Fruit fly (Drosophila melanogaster): ENCODE data around the gene CG9525.

The CG9525 gene

dm6 chr2L:8943110-8943509 is 19.0 kb downstream of the CG9525 start, which contains the start of gene CG9515 (continued):
- TF ChIP-seq dsx (GFP tag; optimal IDR thresholded peaks at IDR 0.05; ENCODE audit: poor library complexity, severe bottlenecking) (no peak), fkh (GFP tag; optimal IDR thresholded peaks at IDR 0.05) (peak; percentile 76), achi (GFP tag; optimal IDR thresholded peaks at IDR 0.05) (no peak), CG10631 (GFP tag; optimal IDR thresholded peaks at IDR 0.05) (no peak), Ets21C (GFP tag; optimal IDR thresholded peaks at IDR 0.05) (no peak), Hr39 (GFP tag; optimal IDR thresholded peaks at IDR 0.05) (no peak), spab (GFP tag; optimal IDR thresholded peaks at IDR 0.05) (no peak), Met (GFP tag; optimal IDR thresholded peaks at IDR 0.05) (no peak), Lpt (GFP tag; optimal IDR thresholded peaks at IDR 0.05) (no peak), CG6854 (GFP tag; optimal IDR thresholded peaks at IDR 0.05) (no peak), CG3919 (GFP tag; optimal IDR thresholded peaks at IDR 0.05) (no peak), CG3032 (tag; optimal IDR thresholded peaks at IDR 0.05) (no peak), Eip78C (GFP tag) (peak; percentile 19), topi (GFP tag; optimal IDR thresholded peaks at IDR 0.05) (peak; percentile 4), CG15336 (GFP tag; IDR thresholded peaks at IDR 0.05) (no peak), CG11762 (GFP tag; optimal IDR thresholded peaks at IDR 0.05; ENCODE audit: insufficient read depth) (no peak), fd59A (GFP tag; optimal IDR thresholded peaks at IDR 0.05) (no peak), CG8632 (GFP tag; optimal IDR thresholded peaks at IDR 0.05) (no peak), pdm3 (GFP tag; optimal IDR thresholded peaks at IDR 0.05) (no peak), CG32006 (GFP tag; optimal IDR thresholded peaks at IDR 0.05) (no peak), CG8319 (GFP tag; optimal IDR thresholded peaks at IDR 0.05) (no peak), CG6792 (GFP tag; optimal IDR thresholded peaks at IDR 0.05) (no peak), cyc (GFP tag; optimal IDR thresholded peaks at IDR 0.05) (no peak), net (GFP tag; optimal IDR thresholded peaks at IDR 0.05) (no peak)

DNA sequence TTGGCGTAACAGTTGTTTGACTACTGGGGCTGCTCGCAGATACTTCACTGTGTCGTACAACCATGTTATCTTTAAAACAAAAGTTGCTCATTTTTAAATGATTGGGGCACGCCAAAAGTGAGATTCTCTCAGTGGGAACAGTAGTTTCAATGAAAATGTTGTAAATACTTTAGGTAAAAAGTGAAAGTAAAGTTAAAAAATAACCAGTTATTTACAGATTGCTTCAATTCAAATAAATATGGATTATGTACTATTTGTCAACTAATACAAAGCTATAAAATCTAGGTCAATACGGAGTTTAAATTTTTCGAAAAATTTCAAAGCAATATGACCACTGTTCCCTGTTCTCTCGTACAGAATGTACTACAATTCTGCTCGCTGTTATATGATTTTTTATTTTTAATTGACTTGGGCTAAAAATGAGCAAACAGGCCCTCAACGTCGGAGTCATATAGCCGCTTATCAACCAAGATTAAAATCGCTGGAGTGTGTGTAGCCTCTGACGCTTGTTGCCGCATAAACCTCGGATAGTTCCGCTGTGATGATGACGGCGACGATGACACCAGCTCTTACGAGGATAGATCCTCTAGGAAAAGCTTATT is 20.3 kb downstream of the CG9525 start, which contains the start of gene Argl:
Gene Argl, minus strand, starts transcription at position 370 of the 602 bp plus-strand sequence.
- TF ChIP-seq CG34406 (GFP tag; optimal IDR thresholded peaks at IDR 0.05) (no peak), Eip78C (GFP tag) (peak; percentile 83), CG8632 (GFP tag; optimal IDR thresholded peaks at IDR 0.05) (peak; percentile 18), Hr4 (GFP tag; optimal IDR thresholded peaks at IDR 0.05) (peak; percentile 28), eg (GFP tag; IDR thresholded peaks at IDR 0.05) (peak; percentile 8; the same call in 1 of the 3 replicates), CG16779 (tag; optimal IDR thresholded peaks at IDR 0.05) (peak; percentile 12), fkh (GFP tag; optimal IDR thresholded peaks at IDR 0.05) (peak; percentile 20), Gug (GFP tag; IDR thresholded peaks at IDR 0.05) (no peak), Eip75B (GFP tag; optimal IDR thresholded peaks at IDR 0.05) (peak; percentile 36), CG8319 (GFP tag; optimal IDR thresholded peaks at IDR 0.05) (no peak), net (GFP tag; optimal IDR thresholded peaks at IDR 0.05) (peak; percentile 8), CG31627 (GFP tag; optimal IDR thresholded peaks at IDR 0.05) (no peak), CG6792 (GFP tag; optimal IDR thresholded peaks at IDR 0.05) (no peak), CG4318 (GFP tag; optimal IDR thresholded peaks at IDR 0.05) (no peak), pdm3 (GFP tag; optimal IDR thresholded peaks at IDR 0.05) (peak; percentile 3), salr (GFP tag; optimal IDR thresholded peaks at IDR 0.05) (no peak), topi (GFP tag; optimal IDR thresholded peaks at IDR 0.05) (peak; percentile 12), Met (GFP tag; optimal IDR thresholded peaks at IDR 0.05) (peak; percentile 18), svp (GFP tag) (peak; percentile 87), dsx (GFP tag; optimal IDR thresholded peaks at IDR 0.05; ENCODE audit: poor library complexity, severe bottlenecking) (no peak), vri (GFP tag; optimal IDR thresholded peaks at IDR 0.05) (peak; percentile 51)

dm6 chr2L:8940680-8941079 is 21.5 kb downstream of the CG9525 start:
- TF ChIP-seq Ets21C (GFP tag; optimal IDR thresholded peaks at IDR 0.05), result no peak
- no peak for TF ChIP-seq topi (GFP tag; optimal IDR thresholded peaks at IDR 0.05)
- no peak for TF ChIP-seq CG6854 (GFP tag; optimal IDR thresholded peaks at IDR 0.05)
- peak; percentile 72 for TF ChIP-seq svp (GFP tag)
- TF ChIP-seq CG4318 (GFP tag; optimal IDR thresholded peaks at IDR 0.05), result no peak
- TF ChIP-seq vri (GFP tag; optimal IDR thresholded peaks at IDR 0.05), result peak; percentile 46
- no peak for TF ChIP-seq Eip78C (GFP tag)

Measured in whole organism, prepupa.